Worm (Caenorhabditis elegans): Measurements from ENCODE around the gene pph-6.

pph-6 gene

DNA sequence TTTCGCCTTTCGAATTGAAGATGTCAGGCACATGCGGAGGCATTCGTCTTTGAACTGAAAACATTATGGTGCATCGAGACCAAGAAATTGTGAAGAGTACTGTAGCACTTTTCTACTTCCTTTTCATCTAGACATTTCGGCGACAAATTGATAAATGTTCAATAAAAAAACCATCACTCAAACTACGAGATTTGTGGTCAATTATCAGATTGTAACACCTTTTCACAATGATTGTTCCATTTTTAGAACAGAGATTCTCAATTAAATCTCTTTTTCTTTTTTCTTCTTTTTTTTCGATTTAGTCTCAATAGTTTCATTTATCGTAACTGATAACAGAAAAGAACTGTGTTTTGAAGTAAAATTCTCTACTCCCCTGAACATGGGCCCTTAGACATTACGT, 24.6 kb downstream of the pph-6 start:
- TF ChIP-seq mab-9 (GFP tag; IDR thresholded peaks at IDR 0.05) (no peak), mep-1 (tag; optimal IDR thresholded peaks at IDR 0.05) (no peak), nhr-12 (tag; optimal IDR thresholded peaks at IDR 0.05) (no peak), xbp-1 (tag; optimal IDR thresholded peaks at IDR 0.05) (no peak), hpl-2 (GFP tag; optimal IDR thresholded peaks at IDR 0.05) (no peak), ceh-82 (tag; optimal IDR thresholded peaks at IDR 0.05) (no peak)

DNA sequence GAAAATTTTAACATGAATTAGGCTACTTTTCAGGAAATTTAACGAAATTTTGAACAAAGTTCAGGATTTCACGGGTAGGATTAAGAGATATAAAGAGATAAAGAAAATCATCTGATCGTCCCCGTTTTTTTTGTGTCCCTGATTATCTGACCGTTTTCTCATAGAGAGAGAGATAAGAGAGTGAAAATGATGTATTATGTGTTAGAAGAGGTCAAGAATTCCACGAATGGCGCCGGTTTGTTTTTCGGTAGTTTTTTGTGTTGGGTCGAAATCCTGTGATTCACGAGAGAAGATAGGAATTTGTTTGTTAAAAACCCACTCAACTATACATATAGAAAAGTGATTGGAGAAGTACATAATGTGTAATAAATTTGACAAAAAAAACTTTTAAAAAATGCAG, 25.6 kb downstream of the pph-6 start:
- TF ChIP-seq blmp-1 (tag; optimal IDR thresholded peaks at IDR 0.05) (peak; percentile 92), Y116A8C.19 (tag; optimal IDR thresholded peaks at IDR 0.05; ENCODE audit: borderline replicate concordance) (no peak), irx-1 (tag; optimal IDR thresholded peaks at IDR 0.05) (no peak), elt-3 (tag; optimal IDR thresholded peaks at IDR 0.05) (peak in 1 of 6 experiments; percentile 62), sup-37 (GFP tag; optimal IDR thresholded peaks at IDR 0.05) (no peak), nhr-90 (tag; optimal IDR thresholded peaks at IDR 0.05; ENCODE audit: poor library complexity) (no peak)

DNA sequence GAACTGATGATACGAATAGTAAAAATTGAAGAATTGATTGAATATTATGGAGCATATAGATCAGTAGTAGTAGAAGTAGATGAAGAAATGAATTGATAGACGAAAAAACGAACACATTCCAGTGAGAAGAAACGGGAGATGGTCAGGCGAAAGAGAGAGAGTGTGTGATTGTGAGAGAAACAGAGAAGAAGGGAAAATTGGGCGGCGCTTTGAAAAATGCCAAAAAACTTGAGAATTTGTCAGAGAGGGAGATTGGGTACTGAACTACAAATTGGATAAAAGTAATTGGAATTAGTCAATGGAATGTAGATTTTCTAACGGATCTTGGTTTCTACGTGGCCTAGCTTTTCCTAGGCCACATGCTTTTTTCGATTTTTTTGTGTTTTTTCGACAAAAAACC, 26.7 kb downstream of the pph-6 start, which contains the start of gene C34C12.7:
C34C12.7 (minus strand) TSS at position 118 of the 400 bp plus-strand sequence.
- TF ChIP-seq dpl-1 (GFP tag; optimal IDR thresholded peaks at IDR 0.05) = peak in 1 of 3 experiments; percentile 10
- TF ChIP-seq lin-35 (GFP tag; optimal IDR thresholded peaks at IDR 0.05) = peak in 1 of 2 experiments; percentile 35
- no peak for TF ChIP-seq Y116A8C.19 (tag; optimal IDR thresholded peaks at IDR 0.05; ENCODE audit: borderline replicate concordance)
- TF ChIP-seq efl-1 (optimal IDR thresholded peaks at IDR 0.05) = no peak
- TF ChIP-seq efl-1 (GFP tag; optimal IDR thresholded peaks at IDR 0.05 in 1 of 2) = peak; percentile 50 to 91

DNA sequence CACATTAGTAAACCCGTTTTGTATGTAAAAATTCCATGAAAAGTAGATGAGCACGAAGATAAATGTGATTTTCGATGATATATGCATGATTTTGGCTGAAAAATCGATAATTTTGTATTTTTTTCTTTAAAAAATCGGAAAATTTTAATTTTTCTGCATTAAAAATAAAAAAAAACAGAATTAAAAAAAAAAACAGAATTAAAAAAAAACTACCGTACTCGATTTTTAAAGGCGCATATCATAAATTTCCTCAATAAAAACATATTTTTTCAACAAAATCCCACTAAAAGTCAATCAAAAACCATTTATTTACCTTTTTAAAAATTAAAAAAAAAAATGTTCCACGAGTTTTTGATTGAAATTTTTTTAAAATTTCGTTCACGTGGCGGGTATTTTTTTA, 31.6 kb downstream of the pph-6 start, which contains the start of gene gly-14:
gly-14 (minus strand) TSS at position 101 of the 400 bp plus-strand sequence.
- TF ChIP-seq C16A3.4 (tag; optimal IDR thresholded peaks at IDR 0.05) (no peak), zag-1 (tag; optimal IDR thresholded peaks at IDR 0.05) (no peak), fkh-10 (GFP tag; optimal IDR thresholded peaks at IDR 0.05) (no peak), lin-15B (tag; optimal IDR thresholded peaks at IDR 0.05) (no peak)

DNA sequence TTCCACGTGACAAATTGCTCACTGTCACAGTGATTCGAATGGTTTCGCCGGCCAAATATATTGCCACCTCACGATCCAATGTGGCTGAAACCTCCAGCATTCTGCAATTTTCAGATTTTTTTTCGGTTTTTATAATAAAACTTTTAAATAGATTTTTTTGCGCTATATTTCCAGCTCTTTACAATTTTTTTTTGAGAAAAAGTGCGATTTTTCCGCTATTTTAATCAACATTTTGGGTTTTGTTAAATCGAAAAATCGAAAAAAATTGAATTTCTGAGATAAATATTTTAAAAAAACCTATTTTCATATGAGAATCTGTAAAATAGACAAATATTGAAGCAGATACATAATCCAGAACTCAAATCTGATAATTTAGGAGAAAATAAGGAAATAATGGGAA, 37.5 kb downstream of the pph-6 start, which contains the start of gene M01F1.9:
M01F1.9 (minus strand) TSS at position 101 of the 400 bp plus-strand sequence.
- no peak for TF ChIP-seq efl-1 (optimal IDR thresholded peaks at IDR 0.05)
- peak in 1 of 2 experiments; percentile 54 for TF ChIP-seq efl-1 (GFP tag; optimal IDR thresholded peaks at IDR 0.05 in 1 of 2)
- no peak for TF ChIP-seq ceh-82 (tag; optimal IDR thresholded peaks at IDR 0.05)

DNA sequence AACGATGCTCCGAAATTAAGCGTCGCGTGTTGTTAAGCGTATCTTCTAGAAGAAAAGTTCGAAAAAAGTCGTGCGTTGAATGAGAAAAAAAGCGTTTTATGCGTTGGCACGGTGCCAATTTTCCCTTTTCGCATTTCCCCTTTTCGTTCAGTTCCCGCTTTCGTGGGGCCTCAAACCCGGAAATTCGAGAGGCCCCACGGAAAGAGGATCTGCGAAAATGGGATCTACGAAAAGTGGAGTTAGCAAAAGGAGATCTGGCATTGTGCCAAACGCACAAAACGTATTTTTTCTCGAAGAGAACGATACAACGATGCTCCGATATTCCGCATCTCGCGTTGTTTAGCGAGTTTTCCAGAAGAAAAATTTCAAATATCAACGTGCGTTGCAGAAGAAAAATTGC, 38.3 kb downstream of the pph-6 start:
- TF ChIP-seq C16A3.4 (tag; optimal IDR thresholded peaks at IDR 0.05) (no peak), fkh-4 (tag; optimal IDR thresholded peaks at IDR 0.05; ENCODE audit: borderline replicate concordance) (no peak), nhr-77 (tag; optimal IDR thresholded peaks at IDR 0.05) (no peak), ceh-8 (GFP tag; optimal IDR thresholded peaks at IDR 0.05) (no peak), nhr-47 (tag; optimal IDR thresholded peaks at IDR 0.05) (peak; percentile 52), nhr-71 (tag; optimal IDR thresholded peaks at IDR 0.05) (peak; percentile 33), ceh-63 (GFP tag; optimal IDR thresholded peaks at IDR 0.05) (peak; percentile 20), dsc-1 (tag; optimal IDR thresholded peaks at IDR 0.05) (no peak), aly-2 (tag; optimal IDR thresholded peaks at IDR 0.05) (no peak), sup-37 (GFP tag; optimal IDR thresholded peaks at IDR 0.05) (no peak), ceh-90 (tag; optimal IDR thresholded peaks at IDR 0.05) (no peak), unc-30 (tag; optimal IDR thresholded peaks at IDR 0.05) (no peak), nhr-11 (tag; optimal IDR thresholded peaks at IDR 0.05) (no peak), nhr-28 (tag; optimal IDR thresholded peaks at IDR 0.05) (no peak), elt-3 (tag; optimal IDR thresholded peaks at IDR 0.05) (no peak), F16B12.6 (tag; optimal IDR thresholded peaks at IDR 0.05) (no peak), tbx-2 (tag; optimal IDR thresholded peaks at IDR 0.05) (peak; percentile 42), grh-1 (GFP tag; IDR thresholded peaks at IDR 0.05) (no peak), mep-1 (tag; optimal IDR thresholded peaks at IDR 0.05) (no peak), unc-62 (GFP tag; optimal IDR thresholded peaks at IDR 0.05) (no peak), nhr-20 (tag; optimal IDR thresholded peaks at IDR 0.05) (no peak), lsy-2 (tag; optimal IDR thresholded peaks at IDR 0.05) (peak in 1 of 2 experiments; percentile 18), sptf-1 (tag; optimal IDR thresholded peaks at IDR 0.05) (no peak), C34B4.2 (tag; optimal IDR thresholded peaks at IDR 0.05) (no peak), nhr-19 (GFP tag; conservative IDR thresholded peaks at IDR 0.05) (peak; percentile 40; the same call in 1 of the 2 replicates), ama-1 (optimal IDR thresholded peaks at IDR 0.05) (no peak), skn-1 (tag; optimal IDR thresholded peaks at IDR 0.05) (no peak), pax-3 (tag; optimal IDR thresholded peaks at IDR 0.05) (peak; percentile 39)
